Worm (Caenorhabditis elegans) whole organism, L4 larva: Measurements from ENCODE around the gene F42G2.5.

Experiments used
- F26F4.8 ChIP-seq: fragments of 200-800 bp; sonication (Bioruptor generic); conservative IDR thresholded peaks from 2 replicates; pipeline ENCODE4 v1.3.6; 2022; ENCODE audit warnings: missing genetic modification characterization, missing compliant biosample characterization
- F37D6.2 ChIP-seq: sonication (generic microtip); optimal IDR thresholded peaks from 2 replicates; lab custom pipeline; 2016; ENCODE audit warnings: mild to moderate bottlenecking, missing genetic modification characterization, missing compliant biosample characterization
- ZK337.2 ChIP-seq: fragments of 200-800 bp; sonication (Bioruptor generic); IDR thresholded peaks from 2 replicates; pipeline ENCODE4 v1.3.6; 2022; ENCODE audit warnings: missing genetic modification reagents, missing genetic modification characterization, missing compliant biosample characterization
- ama-1 ChIP-seq: fragments of 150-350 bp; optimal IDR thresholded peaks from 2 replicates; lab custom pipeline; 2014; ENCODE audit warnings: inconsistent platforms, mixed read lengths
- ceh-82 ChIP-seq: sonication (generic microtip); optimal IDR thresholded peaks from 2 replicates; lab custom pipeline; 2017; ENCODE audit warnings: missing biosample characterization, missing genetic modification characterization
- cey-2 ChIP-seq: sonication (generic microtip); optimal IDR thresholded peaks from 3 replicates; lab custom pipeline; 2017; ENCODE audit warnings: missing genetic modification characterization, mild to moderate bottlenecking, missing compliant biosample characterization, antibody characterized with exemption, borderline replicate concordance; ENCODE audit not compliant: insufficient read depth
- daf-12 ChIP-seq: fragments of 150-350 bp; optimal IDR thresholded peaks from 2 replicates; lab custom pipeline; 2014; ENCODE audit warnings: missing biosample characterization, missing genetic modification reagents, missing genetic modification characterization
- daf-16 ChIP-seq, 3 experiments: sonication (generic microtip); optimal IDR thresholded peaks; 2 replicates each; lab custom pipeline; 2016 to 2017; ENCODE audit warnings: missing genetic modification characterization in 3 of 3, missing genetic modification reagents in 3 of 3, mild to moderate bottlenecking in 2 of 3, missing compliant biosample characterization in 2 of 3, missing biosample characterization in 1 of 3, moderate library complexity in 1 of 3
- dmd-8 ChIP-seq: fragments of 200-800 bp; sonication (Bioruptor generic); IDR thresholded peaks from 2 replicates; pipeline ENCODE4 v1.3.6; 2022; ENCODE audit warnings: missing genetic modification characterization, missing compliant biosample characterization
- hmg-1.1 ChIP-seq: fragments of 200-800 bp; sonication (Bioruptor generic); IDR thresholded peaks from 2 replicates; pipeline ENCODE4 v1.3.6; 2022; ENCODE audit warnings: missing genetic modification reagents, missing genetic modification characterization, missing compliant biosample characterization
- lin-15B ChIP-seq: fragments of 150-350 bp; sonication (generic microtip); optimal IDR thresholded peaks from 3 replicates; lab custom pipeline; 2014; ENCODE audit warnings: missing biosample characterization, missing genetic modification characterization
- lsy-2 ChIP-seq, 2 experiments: fragments of 150-350 bp in 1 of 2; sonication (generic microtip) in 1 of 2; optimal IDR thresholded peaks; 2 replicates each; lab custom pipeline; 2014 to 2017; ENCODE audit warnings: missing biosample characterization in 2 of 2, missing genetic modification characterization in 2 of 2
- madf-5 ChIP-seq, 2 experiments: fragments of 200-800 bp; sonication (Bioruptor generic); IDR thresholded peaks; 2 replicates each; pipeline ENCODE4 v1.3.6; 2022; ENCODE audit warnings: missing compliant biosample characterization in 2 of 2, missing genetic modification characterization in 2 of 2
- mdl-1 ChIP-seq, 2 experiments: fragments of 150-350 bp in 1 of 2; sonication (generic microtip) in 1 of 2; optimal IDR thresholded peaks; 2 replicates each; lab custom pipeline; 2014 to 2017; ENCODE audit warnings: missing biosample characterization in 2 of 2, missing genetic modification characterization in 2 of 2
- mdt-29 ChIP-seq: fragments of 200-800 bp; sonication (Bioruptor generic); IDR thresholded peaks from 2 replicates; pipeline ENCODE4 v1.3.6; 2022; ENCODE audit warnings: missing genetic modification reagents, missing genetic modification characterization, missing compliant biosample characterization
- mxl-3 ChIP-seq: fragments of 200-800 bp; sonication (Bioruptor generic); optimal IDR thresholded peaks from 2 replicates; lab custom pipeline; 2018; ENCODE audit warnings: mild to moderate bottlenecking, missing genetic modification characterization, missing compliant biosample characterization
- nhr-10 ChIP-seq: fragments of 150-350 bp; optimal IDR thresholded peaks from 2 replicates; lab custom pipeline; 2014; ENCODE audit warnings: missing biosample characterization, missing genetic modification characterization
- nhr-237 ChIP-seq: sonication (generic microtip); optimal IDR thresholded peaks from 2 replicates; lab custom pipeline; 2017; ENCODE audit warnings: missing biosample characterization, missing genetic modification characterization
- nhr-28 ChIP-seq: fragments of 150-350 bp; optimal IDR thresholded peaks from 2 replicates; lab custom pipeline; 2014; ENCODE audit warnings: missing biosample characterization, missing genetic modification characterization
- pqm-1 ChIP-seq: sonication (generic microtip); optimal IDR thresholded peaks from 2 replicates; lab custom pipeline; 2017; ENCODE audit warnings: missing biosample characterization, missing genetic modification characterization
- rbr-2 ChIP-seq: sonication (generic microtip); optimal IDR thresholded peaks from 2 replicates; lab custom pipeline; 2016; ENCODE audit warnings: missing genotype, missing genetic modification characterization, missing compliant biosample characterization
- tag-97 ChIP-seq: fragments of 200-800 bp; sonication (Bioruptor generic); IDR thresholded peaks from 2 replicates; pipeline ENCODE4 v1.3.6; 2022; ENCODE audit warnings: missing genetic modification characterization, missing compliant biosample characterization
- tra-1 ChIP-seq: fragments of 200-800 bp; sonication (Bioruptor generic); IDR thresholded peaks from 2 replicates; pipeline ENCODE4 v1.3.6; 2022; ENCODE audit warnings: missing genetic modification reagents, missing genetic modification characterization, missing compliant biosample characterization
- unc-62 ChIP-seq, 3 experiments: fragments of 150-350 bp in 1 of 3; sonication (generic microtip); optimal IDR thresholded peaks in 2 of 3; peaks in 1 of 3; 1 replicate in 1 of 3; 2 replicates in 2 of 3; lab custom pipeline; 2014 to 2017; ENCODE audit warnings: missing biosample characterization in 3 of 3, missing genetic modification characterization in 3 of 3, missing genetic modification reagents in 3 of 3, missing genotype in 1 of 3
- vab-7 ChIP-seq: fragments of 200-800 bp; sonication (Bioruptor generic); IDR thresholded peaks from 2 replicates; pipeline ENCODE4 v1.3.6; 2022; ENCODE audit warnings: missing genetic modification reagents, missing genetic modification characterization, missing compliant biosample characterization
- zag-1 ChIP-seq: fragments of 150-350 bp; optimal IDR thresholded peaks from 2 replicates; lab custom pipeline; 2014; ENCODE audit warnings: missing biosample characterization, missing genetic modification characterization
- zip-2 ChIP-seq: fragments of 150-350 bp; optimal IDR thresholded peaks from 2 replicates; lab custom pipeline; 2014; ENCODE audit warnings: missing biosample characterization, missing genetic modification characterization
- ztf-7 ChIP-seq: fragments of 150-350 bp; optimal IDR thresholded peaks from 2 replicates; lab custom pipeline; 2014; ENCODE audit warnings: missing biosample characterization, missing genetic modification characterization

F42G2.5 gene

ce11 chrII:2438944-2439343 is 21.2 kb upstream of the F42G2.5 start:
- no peak for TF ChIP-seq pqm-1 (tag; lab: Kevin White, UChicago)
- TF ChIP-seq mdt-29 (GFP tag; lab: Robert Waterston, UW), result no peak
- TF ChIP-seq cey-2 (tag; lab: Kevin White, UChicago), result no peak
- no peak for TF ChIP-seq nhr-28 (tag; lab: Kevin White, UChicago)
- TF ChIP-seq F37D6.2 (tag; lab: Kevin White, UChicago), result no peak
- no peak for TF ChIP-seq lsy-2 (tag; optimal IDR thresholded peaks at IDR 0.05; lab: Kevin White, UChicago)
- TF ChIP-seq tra-1 (GFP tag; lab: Robert Waterston, UW), result no peak
- TF ChIP-seq ZK337.2 (GFP tag; lab: Robert Waterston, UW), result no peak

ce11 chrII:2438180-2438579 is 20.4 kb upstream of the F42G2.5 start:
- no peak for TF ChIP-seq daf-16 (GFP tag; optimal IDR thresholded peaks at IDR 0.05; lab: Kevin White, UChicago)
- TF ChIP-seq daf-16 (tag; optimal IDR thresholded peaks at IDR 0.05; lab: Kevin White, UChicago), result peak; percentile 2
- TF ChIP-seq pqm-1 (tag; lab: Kevin White, UChicago), result peak; percentile 71
- TF ChIP-seq madf-5 (GFP tag; IDR thresholded peaks at IDR 0.05; lab: Robert Waterston, UW), result no peak
- TF ChIP-seq, all 104 proteins: peak for 2

DNA sequence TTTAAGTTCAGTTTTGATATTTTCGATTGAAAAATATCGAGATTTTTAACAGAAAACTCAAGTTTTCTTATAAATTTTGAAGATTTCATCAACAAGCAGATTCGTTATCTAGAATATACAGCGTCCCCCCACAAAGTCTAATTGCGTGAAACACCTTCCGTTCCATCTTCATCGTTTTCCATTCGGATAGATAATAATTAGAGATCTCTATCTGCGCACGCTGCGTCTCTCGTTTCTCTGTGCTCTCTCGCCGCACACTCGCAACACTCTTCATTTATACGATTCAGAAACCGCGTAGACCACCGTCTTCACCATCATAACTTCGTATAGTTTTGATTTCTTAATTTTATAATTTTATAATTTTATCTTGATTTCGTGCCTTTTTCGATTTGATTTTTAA is 19.0 kb upstream of the F42G2.5 start:
- peak in 1 of 2 experiments; percentile 37 for TF ChIP-seq unc-62 (GFP tag; optimal IDR thresholded peaks at IDR 0.05 in 1 of 2; lab: Kevin White, UChicago)
- TF ChIP-seq unc-62 (tag; optimal IDR thresholded peaks at IDR 0.05; lab: Kevin White, UChicago), result no peak
- no peak for TF ChIP-seq F26F4.8 (GFP tag; lab: Robert Waterston, UW)

DNA sequence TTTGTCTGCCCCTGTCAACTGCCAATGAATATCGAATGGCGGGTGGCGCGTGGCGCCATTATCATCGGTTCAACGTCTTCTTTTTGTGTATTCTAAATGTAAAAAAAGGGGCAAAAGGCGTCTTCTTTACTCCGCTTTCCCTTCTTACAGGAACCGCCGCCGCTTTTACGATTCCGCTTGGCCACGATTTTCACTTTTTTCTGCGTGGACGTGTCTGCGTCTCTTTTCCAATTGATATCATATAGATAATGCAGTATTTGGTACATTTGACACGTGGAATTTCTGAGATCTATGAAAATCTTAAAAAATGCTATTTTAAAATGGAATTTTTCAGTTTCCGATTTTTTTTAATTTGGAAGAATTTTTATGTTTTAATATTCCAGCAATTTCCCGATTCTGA is 17.8 kb upstream of the F42G2.5 start:
- TF ChIP-seq mdt-29 (GFP tag; lab: Robert Waterston, UW), result no peak
- no peak for TF ChIP-seq ceh-82 (tag; lab: Kevin White, UChicago)
- TF ChIP-seq daf-12 (tag; lab: Kevin White, UChicago), result no peak
- TF ChIP-seq mxl-3, result peak; percentile 9
- TF ChIP-seq zip-2 (tag; lab: Kevin White, UChicago), result no peak

DNA sequence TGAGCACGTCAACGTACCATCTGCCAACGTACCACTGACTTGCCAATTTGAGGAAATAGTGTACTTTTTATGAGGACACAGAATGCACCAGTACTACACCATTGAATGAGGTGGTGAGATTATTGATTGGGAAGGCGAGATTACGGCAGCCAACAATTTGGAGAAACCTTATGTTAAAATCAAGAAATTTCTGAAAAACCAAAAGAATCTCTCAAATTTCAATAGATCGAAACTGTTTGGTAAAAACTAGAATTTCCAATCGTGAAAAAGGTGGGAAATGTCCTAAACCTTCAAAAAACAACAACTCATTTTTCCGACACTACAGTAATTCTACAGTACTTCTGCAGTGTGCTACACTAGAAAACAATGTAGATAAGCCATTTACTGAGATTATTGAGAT is 14.2 kb upstream of the F42G2.5 start, which contains the start of gene ceh-86:
Gene ceh-86, minus strand, starts transcription at position 101 of the 400 bp plus-strand sequence.
- TF ChIP-seq rbr-2 (tag; lab: Kevin White, UChicago) (no peak), unc-62 (GFP tag; optimal IDR thresholded peaks at IDR 0.05 in 1 of 2; lab: Kevin White, UChicago) (no peak), unc-62 (tag; optimal IDR thresholded peaks at IDR 0.05; lab: Kevin White, UChicago) (no peak), mdl-1 (tag; optimal IDR thresholded peaks at IDR 0.05; lab: Kevin White, UChicago) (no peak), nhr-10 (no peak), hmg-1.1 (GFP tag; lab: Robert Waterston, UW) (no peak), nhr-237 (tag; lab: Kevin White, UChicago) (no peak), vab-7 (no peak)
- TF ChIP-seq, all 104 proteins: peak for 0

ce11 chrII:2422427-2422826 is 4.6 kb upstream of the F42G2.5 start:
- TF ChIP-seq dmd-8 (no peak), unc-62 (GFP tag; optimal IDR thresholded peaks at IDR 0.05 in 1 of 2; lab: Kevin White, UChicago) (peak in 1 of 2 experiments; percentile 57), unc-62 (tag; optimal IDR thresholded peaks at IDR 0.05; lab: Kevin White, UChicago) (no peak), daf-16 (GFP tag; optimal IDR thresholded peaks at IDR 0.05; lab: Kevin White, UChicago) (no peak), daf-16 (tag; optimal IDR thresholded peaks at IDR 0.05; lab: Kevin White, UChicago) (peak; percentile 80), zag-1 (tag; lab: Kevin White, UChicago) (no peak)

ce11 chrII:2421905-2422304 is 4.1 kb upstream of the F42G2.5 start, which contains the start of gene F42G2.2:
Gene F42G2.2 (plus strand): TSS chrII:2422205.
- TF ChIP-seq ztf-7 (tag; lab: Kevin White, UChicago) (no peak), cey-2 (tag; lab: Kevin White, UChicago) (no peak), tag-97 (no peak), lin-15B (tag; lab: Kevin White, UChicago) (no peak), ama-1 (lab: Kevin White, UChicago) (no peak)
